Worm (Caenorhabditis elegans): ENCODE measurements around the gene F57A10.2.

ce11 chrV:15721431-15721830, 44.9 kb upstream of the F57A10.2 start:
- TF ChIP-seq ztf-23 (GFP tag; IDR thresholded peaks at IDR 0.05) (no peak), flt-1 (GFP tag; IDR thresholded peaks at IDR 0.05) (no peak), klf-2 (GFP tag; conservative IDR thresholded peaks at IDR 0.05) (no peak), tab-1 (GFP tag; IDR thresholded peaks at IDR 0.05) (no peak)

Data from whole organism, midembryonic.